Worm (Caenorhabditis elegans) whole organism, L3 larva: Measurements from ENCODE around the gene F28F9.2.

ENCODE experiments used
- ceh-82 ChIP-seq: fragments of 150-350 bp; optimal IDR thresholded peaks from 2 replicates; lab custom pipeline; 2014; ENCODE audit warnings: missing biosample characterization, missing genetic modification characterization
- nhr-23 ChIP-seq: fragments of 150-350 bp; optimal IDR thresholded peaks from 2 replicates; lab custom pipeline; 2014; ENCODE audit warnings: missing biosample characterization, missing genetic modification reagents, missing genetic modification characterization

- peak; percentile 42 for TF ChIP-seq nhr-23 (tag; lab: Kevin White, UChicago)
- TF ChIP-seq ceh-82, result no peak
Observed at ce11 chrIV:3803252-3803651, 36.3 kb upstream of the F28F9.2 start, which contains the start of the genes algn-14 and M02B7.2.
